Worm (Caenorhabditis elegans): ENCODE results near the gene stdh-4.
"Not testable (repeated sequence)": the region's sequence is repeated elsewhere in the genome, so short reads cannot be mapped to it uniquely, and the experiment has no call there.

DNA sequence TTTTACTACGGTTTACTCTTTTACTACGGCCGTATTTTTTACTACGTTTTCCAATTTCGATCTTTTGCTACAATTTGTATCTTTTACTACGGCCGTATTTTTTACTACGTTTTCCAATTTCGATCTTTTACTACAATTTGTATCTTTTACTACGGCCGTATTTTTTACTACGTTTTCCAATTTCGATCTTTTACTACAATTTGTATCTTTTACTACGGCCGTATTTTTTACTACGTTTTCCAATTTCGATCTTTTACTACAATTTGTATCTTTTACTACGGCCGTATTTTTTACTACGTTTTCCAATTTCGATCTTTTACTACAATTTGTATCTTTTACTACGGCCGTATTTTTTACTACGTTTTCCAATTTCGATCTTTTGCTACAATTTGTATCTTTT, 25.7 kb downstream of the stdh-4 start, which contains the start of gene F25G6.1:
- TF ChIP-seq nhr-25, lsy-2, R02D3.7, lin-39, ztf-11, nhr-12 (tag; optimal IDR thresholded peaks at IDR 0.05): not testable (repeated sequence)

All from whole organism, L2 larva.